Worm (Caenorhabditis elegans) whole organism, young adult: ENCODE results near the gene F44D12.8.

Experiments used
- B0336.3 ChIP-seq: fragments of 200-800 bp; sonication (Bioruptor generic); IDR thresholded peaks from 2 replicates; pipeline ENCODE4 v1.3.6; 2022; ENCODE audit warnings: missing genetic modification characterization, missing compliant biosample characterization
- C17E4.6 ChIP-seq: fragments of 200-800 bp; sonication (Bioruptor generic); IDR thresholded peaks from 2 replicates; pipeline ENCODE4 v1.3.6; 2022; ENCODE audit warnings: missing genetic modification reagents, missing genetic modification characterization, missing compliant biosample characterization
- D2030.7 ChIP-seq: fragments of 200-800 bp; sonication (Bioruptor generic); IDR thresholded peaks from 2 replicates; pipeline ENCODE4 v1.3.6; 2022; ENCODE audit warnings: missing genetic modification reagents, missing genetic modification characterization, missing compliant biosample characterization
- F22D6.2 ChIP-seq: sonication (generic microtip); optimal IDR thresholded peaks from 2 replicates; lab custom pipeline; 2016; ENCODE audit warnings: mild to moderate bottlenecking, missing genetic modification characterization, missing compliant biosample characterization
- F23B12.7 ChIP-seq: sonication (generic microtip); optimal IDR thresholded peaks from 2 replicates; lab custom pipeline; 2017; ENCODE audit warnings: missing genetic modification characterization, mild to moderate bottlenecking, missing compliant biosample characterization, antibody characterized with exemption, moderate library complexity; ENCODE audit not compliant: insufficient read depth
- F33H1.4 ChIP-seq: fragments of 200-800 bp; sonication (Bioruptor generic); IDR thresholded peaks from 2 replicates; pipeline ENCODE4 v1.3.6; 2022; ENCODE audit warnings: missing genetic modification reagents, missing genetic modification characterization, missing compliant biosample characterization
- F37B4.10 ChIP-seq: fragments of 200-800 bp; sonication (Bioruptor generic); IDR thresholded peaks from 2 replicates; pipeline ENCODE4 v1.3.6; 2022; ENCODE audit warnings: missing genetic modification characterization, missing compliant biosample characterization
- F49E8.2 ChIP-seq: sonication (generic microtip); optimal IDR thresholded peaks from 3 replicates; lab custom pipeline; 2017; ENCODE audit warnings: missing genetic modification characterization, mild to moderate bottlenecking, missing compliant biosample characterization, antibody characterized with exemption, moderate library complexity; ENCODE audit not compliant: insufficient read depth
- F57C9.4 ChIP-seq: sonication (generic microtip); optimal IDR thresholded peaks from 2 replicates; lab custom pipeline; 2017; ENCODE audit warnings: mild to moderate bottlenecking, missing genetic modification characterization, missing compliant biosample characterization
- K11D2.4 ChIP-seq: fragments of 200-800 bp; sonication (Bioruptor generic); IDR thresholded peaks from 2 replicates; pipeline ENCODE4 v1.3.6; 2022; ENCODE audit warnings: missing genetic modification reagents, missing genetic modification characterization, missing compliant biosample characterization
- K12H6.12 ChIP-seq: fragments of 200-800 bp; sonication (Bioruptor generic); optimal IDR thresholded peaks from 2 replicates; lab custom pipeline; 2018; ENCODE audit warnings: mild to moderate bottlenecking, missing genetic modification characterization, missing compliant biosample characterization
- T26A5.8 ChIP-seq: sonication (generic microtip); optimal IDR thresholded peaks from 2 replicates; lab custom pipeline; 2016; ENCODE audit warnings: missing genetic modification characterization, missing compliant biosample characterization
- Y53F4B.3 ChIP-seq: fragments of 200-800 bp; sonication (Bioruptor generic); IDR thresholded peaks from 2 replicates; pipeline ENCODE4 v1.3.6; 2022; ENCODE audit warnings: missing genetic modification reagents, missing genetic modification characterization, missing compliant biosample characterization
- Y53G8AR.9 ChIP-seq: fragments of 200-800 bp; sonication (Bioruptor generic); conservative IDR thresholded peaks from 2 replicates; pipeline ENCODE4 v1.3.6; 2022; ENCODE audit warnings: missing genetic modification reagents, missing genetic modification characterization, missing compliant biosample characterization
- Y79H2A.3 ChIP-seq: fragments of 200-800 bp; sonication (Bioruptor generic); conservative IDR thresholded peaks from 2 replicates; pipeline ENCODE4 v1.3.6; 2022; ENCODE audit warnings: missing genetic modification reagents, missing genetic modification characterization, missing compliant biosample characterization
- akir-1 ChIP-seq: fragments of 200-800 bp; sonication (Bioruptor generic); optimal IDR thresholded peaks from 2 replicates; lab custom pipeline; 2018; ENCODE audit warnings: mild to moderate bottlenecking, missing genetic modification characterization, moderate library complexity, missing compliant biosample characterization
- ama-1 ChIP-seq, 3 experiments: fragments of 150-350 bp in 1 of 3; sonication (generic microtip) in 2 of 3; optimal IDR thresholded peaks; 2 replicates each; lab custom pipeline; 2014 to 2018; ENCODE audit warnings: missing biosample characterization in 2 of 3, missing genetic modification characterization in 2 of 3, missing genetic modification reagents in 2 of 3
- aptf-2 ChIP-seq: fragments of 200-800 bp; sonication (Bioruptor generic); conservative IDR thresholded peaks from 2 replicates; pipeline ENCODE4 v1.3.6; 2022; ENCODE audit warnings: missing genetic modification reagents, missing genetic modification characterization, missing compliant biosample characterization
- atf-7 ChIP-seq: sonication (generic microtip); optimal IDR thresholded peaks from 2 replicates; lab custom pipeline; 2017; ENCODE audit warnings: mild to moderate bottlenecking, missing genetic modification characterization, missing compliant biosample characterization
- attf-5 ChIP-seq: fragments of 200-800 bp; sonication (Bioruptor generic); optimal IDR thresholded peaks from 2 replicates; lab custom pipeline; 2018; ENCODE audit warnings: mild to moderate bottlenecking, missing genetic modification characterization, missing compliant biosample characterization
- cebp-1 ChIP-seq, 2 experiments: fragments of 200-800 bp in 1 of 2; sonication (Bioruptor generic) in 1 of 2; sonication (generic microtip) in 1 of 2; IDR thresholded peaks in 1 of 2; optimal IDR thresholded peaks in 1 of 2; 2 replicates each; pipeline versions ENCODE4 v1.3.6 to Lab custom; 2017 to 2022; ENCODE audit warnings: missing compliant biosample characterization in 2 of 2, missing genetic modification characterization in 2 of 2, mild to moderate bottlenecking in 1 of 2, missing genetic modification reagents in 1 of 2, moderate library complexity in 1 of 2
- ceh-58 ChIP-seq: fragments of 200-800 bp; sonication (Bioruptor generic); IDR thresholded peaks from 2 replicates; pipeline ENCODE4 v1.3.6; 2022; ENCODE audit warnings: missing genetic modification characterization, missing compliant biosample characterization
- ceh-91 ChIP-seq: fragments of 200-800 bp; sonication (Bioruptor generic); IDR thresholded peaks from 2 replicates; pipeline ENCODE4 v1.3.6; 2022; ENCODE audit warnings: missing genetic modification reagents, missing genetic modification characterization, missing compliant biosample characterization
- gei-17 ChIP-seq: fragments of 200-800 bp; sonication (Bioruptor generic); optimal IDR thresholded peaks from 2 replicates; lab custom pipeline; 2018; ENCODE audit warnings: mild to moderate bottlenecking, missing genetic modification characterization, missing compliant biosample characterization
- hlh-12 ChIP-seq: sonication (generic microtip); optimal IDR thresholded peaks from 2 replicates; lab custom pipeline; 2016; ENCODE audit warnings: missing genetic modification characterization, missing compliant biosample characterization
- hlh-26 ChIP-seq: fragments of 200-800 bp; sonication (Bioruptor generic); conservative IDR thresholded peaks from 2 replicates; pipeline ENCODE4 v1.3.6; 2022; ENCODE audit warnings: missing genetic modification reagents, missing genetic modification characterization, missing compliant biosample characterization
- hrde-1 ChIP-seq: sonication (generic microtip); optimal IDR thresholded peaks from 2 replicates; lab custom pipeline; 2016; ENCODE audit warnings: missing genetic modification characterization, mild to moderate bottlenecking, missing compliant biosample characterization, moderate library complexity, missing genotype, missing genetic modification reagents, borderline replicate concordance
- let-526 ChIP-seq: fragments of 200-800 bp; sonication (Bioruptor generic); IDR thresholded peaks from 2 replicates; pipeline ENCODE4 v1.3.6; 2022; ENCODE audit warnings: missing genetic modification reagents, missing genetic modification characterization, missing compliant biosample characterization
- let-607 ChIP-seq, 2 experiments: fragments of 200-800 bp in 1 of 2; sonication (Bioruptor generic) in 1 of 2; sonication (generic microtip) in 1 of 2; optimal IDR thresholded peaks; 2 replicates each; lab custom pipeline; 2016 to 2018; ENCODE audit warnings: mild to moderate bottlenecking in 2 of 2, missing compliant biosample characterization in 2 of 2, missing genetic modification characterization in 2 of 2, moderate library complexity in 2 of 2, missing genotype in 1 of 2
- lin-40 ChIP-seq: sonication (generic microtip); optimal IDR thresholded peaks from 2 replicates; lab custom pipeline; 2016; ENCODE audit warnings: missing genetic modification characterization, mild to moderate bottlenecking, missing compliant biosample characterization, missing genotype, missing genetic modification reagents
- lir-1 ChIP-seq: fragments of 200-800 bp; sonication (Bioruptor generic); conservative IDR thresholded peaks from 2 replicates; pipeline ENCODE4 v1.3.6; 2022; ENCODE audit warnings: missing genetic modification reagents, missing genetic modification characterization, missing compliant biosample characterization
- lsl-1 ChIP-seq: fragments of 200-800 bp; sonication (Bioruptor generic); optimal IDR thresholded peaks from 2 replicates; lab custom pipeline; 2018; ENCODE audit warnings: mild to moderate bottlenecking, missing genetic modification characterization, moderate library complexity, missing compliant biosample characterization
- lsy-27 ChIP-seq: sonication (generic microtip); optimal IDR thresholded peaks from 2 replicates; lab custom pipeline; 2017; ENCODE audit warnings: missing genetic modification characterization, mild to moderate bottlenecking, missing compliant biosample characterization, antibody characterized with exemption, missing genotype, borderline replicate concordance; ENCODE audit not compliant: insufficient read depth
- mcd-1 ChIP-seq: fragments of 200-800 bp; sonication (Bioruptor generic); IDR thresholded peaks from 2 replicates; pipeline ENCODE4 v1.3.6; 2022; ENCODE audit warnings: missing genetic modification reagents, missing genetic modification characterization, missing compliant biosample characterization
- nfya-2 ChIP-seq: fragments of 200-800 bp; sonication (Bioruptor generic); IDR thresholded peaks from 2 replicates; pipeline ENCODE4 v1.3.6; 2022; ENCODE audit warnings: missing genetic modification reagents, missing genetic modification characterization, missing compliant biosample characterization
- nhr-90 ChIP-seq: sonication (generic microtip); optimal IDR thresholded peaks from 2 replicates; lab custom pipeline; 2016; ENCODE audit warnings: missing genotype, mild to moderate bottlenecking, missing genetic modification characterization, missing compliant biosample characterization
- pbrm-1 ChIP-seq: fragments of 200-800 bp; sonication (Bioruptor generic); IDR thresholded peaks from 2 replicates; pipeline ENCODE4 v1.3.6; 2022; ENCODE audit warnings: missing genetic modification reagents, missing genetic modification characterization, missing compliant biosample characterization
- snpc-4 ChIP-seq, 5 experiments: fragments of 150-350 bp in 1 of 5; sonication (generic microtip) in 4 of 5; optimal IDR thresholded peaks; 2 replicates each; lab custom pipeline; 2014 to 2018; ENCODE audit warnings: missing genetic modification characterization in 5 of 5, missing biosample characterization in 3 of 5, antibody characterized with exemption in 2 of 5, mild to moderate bottlenecking in 2 of 5, missing compliant biosample characterization in 2 of 5, missing genotype in 2 of 5, moderate library complexity in 2 of 5, missing genetic modification reagents in 1 of 5
- tbx-9 ChIP-seq: sonication (generic microtip); optimal IDR thresholded peaks from 2 replicates; lab custom pipeline; 2016; ENCODE audit warnings: borderline replicate concordance, missing genetic modification characterization, inconsistent platforms, missing compliant biosample characterization
- unc-62 ChIP-seq: fragments of 150-350 bp; optimal IDR thresholded peaks from 2 replicates; lab custom pipeline; 2014; ENCODE audit warnings: missing biosample characterization, missing genetic modification reagents, missing genetic modification characterization
- xnd-1 ChIP-seq: sonication (generic microtip); optimal IDR thresholded peaks from 2 replicates; lab custom pipeline; 2016; ENCODE audit warnings: missing genotype, missing genetic modification reagents, missing genetic modification characterization, missing compliant biosample characterization
- zfh-2 ChIP-seq: fragments of 200-800 bp; sonication (Bioruptor generic); conservative IDR thresholded peaks from 2 replicates; pipeline ENCODE4 v1.3.6; 2022; ENCODE audit warnings: missing genetic modification reagents, missing genetic modification characterization, missing compliant biosample characterization
- zim-3 ChIP-seq: sonication (generic microtip); optimal IDR thresholded peaks from 2 replicates; lab custom pipeline; 2017; ENCODE audit warnings: mild to moderate bottlenecking, missing genetic modification characterization, moderate library complexity, missing compliant biosample characterization
- ztf-3 ChIP-seq: fragments of 200-800 bp; sonication (Bioruptor generic); optimal IDR thresholded peaks from 2 replicates; lab custom pipeline; 2018; ENCODE audit warnings: mild to moderate bottlenecking, missing genetic modification characterization, missing compliant biosample characterization
- ztf-6 ChIP-seq: fragments of 200-800 bp; sonication (Bioruptor generic); IDR thresholded peaks from 2 replicates; pipeline ENCODE4 v1.3.6; 2022; ENCODE audit warnings: missing genetic modification reagents, missing genetic modification characterization, missing compliant biosample characterization

Gene F44D12.8

DNA sequence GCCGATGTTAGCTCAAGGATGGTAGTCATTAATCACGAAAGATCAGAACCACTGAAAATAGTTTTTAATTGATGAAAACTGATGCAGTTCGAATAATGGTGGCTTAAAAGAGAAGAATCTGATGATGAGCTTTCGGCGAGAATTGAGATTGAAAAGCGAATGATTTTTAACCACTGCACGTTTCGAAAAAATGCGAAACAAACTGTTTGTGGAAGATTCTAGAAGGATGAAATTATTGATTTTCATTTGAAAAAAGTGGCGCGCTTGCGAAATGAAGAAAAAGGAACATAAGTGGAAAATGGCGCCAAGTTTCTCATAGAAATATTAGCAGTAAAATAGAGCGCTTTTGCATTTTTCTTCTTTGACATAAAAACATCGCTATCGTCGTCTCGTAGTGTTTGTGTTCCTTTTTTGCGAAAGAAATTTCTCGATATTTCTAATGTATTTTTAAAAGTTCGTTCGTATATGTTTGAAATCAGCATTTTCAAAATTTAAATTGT lies 28.1 kb upstream of the F44D12.8 start, which contains the start of gene uba-1 (continued):
- peak; percentile 13 for TF ChIP-seq nhr-90 (tag; lab: Kevin White, UChicago)
- peak; percentile 49; the same call in 1 of the 2 replicates for TF ChIP-seq cebp-1 (GFP tag; IDR thresholded peaks at IDR 0.05; lab: Robert Waterston, UW)
- peak; percentile 94 for TF ChIP-seq cebp-1 (tag; optimal IDR thresholded peaks at IDR 0.05; lab: Kevin White, UChicago)
- TF ChIP-seq zfh-2 (GFP tag; lab: Robert Waterston, UW): no peak
- no peak for TF ChIP-seq zim-3 (tag; lab: Kevin White, UChicago)
- TF ChIP-seq lin-40 (tag; lab: Kevin White, UChicago): peak; percentile 31
- no peak for TF ChIP-seq ceh-58 (GFP tag; lab: Robert Waterston, UW)
- TF ChIP-seq F37B4.10 (GFP tag; lab: Robert Waterston, UW): no peak
- peak; percentile 73; the same call in 1 of the 2 replicates for TF ChIP-seq ceh-91
- peak; percentile 77 for TF ChIP-seq C17E4.6 (GFP tag; lab: Robert Waterston, UW)
- TF ChIP-seq Y79H2A.3: no peak
- TF ChIP-seq nfya-2 (GFP tag; lab: Robert Waterston, UW): no peak
- TF ChIP-seq Y53F4B.3 (GFP tag; lab: Robert Waterston, UW): no peak
- no peak for TF ChIP-seq F57C9.4 (tag; lab: Kevin White, UChicago)
- peak; percentile 67 for TF ChIP-seq F33H1.4
- TF ChIP-seq ztf-6: no peak
- TF ChIP-seq let-607 (tag; optimal IDR thresholded peaks at IDR 0.05; lab: Kevin White, UChicago): peak; percentile 24 to 30
- peak; percentile 63; the same call in 1 of the 2 replicates for TF ChIP-seq pbrm-1 (GFP tag; lab: Robert Waterston, UW)
- no peak for TF ChIP-seq hlh-12 (tag; lab: Kevin White, UChicago)
- peak; percentile 59 for TF ChIP-seq F23B12.7
- TF ChIP-seq K11D2.4 (GFP tag; lab: Robert Waterston, UW): 0 out of 2 replicates have a peak, but pooled peaks have one; percentile 18
- peak; percentile 36 for TF ChIP-seq hrde-1 (tag; lab: Kevin White, UChicago)
- TF ChIP-seq Y53G8AR.9 (GFP tag; lab: Robert Waterston, UW): peak; percentile 89
- no peak for TF ChIP-seq ztf-3 (GFP tag; lab: Kevin White, UChicago)
- peak; percentile 53 for TF ChIP-seq F49E8.2 (tag; lab: Kevin White, UChicago)
- TF ChIP-seq T26A5.8 (tag; lab: Kevin White, UChicago): no peak
- no peak for TF ChIP-seq snpc-4 (GFP tag; optimal IDR thresholded peaks at IDR 0.05; lab: Kevin White, UChicago)
- peak; percentile 6 to 50 (median 40) for TF ChIP-seq snpc-4 (tag; optimal IDR thresholded peaks at IDR 0.05; lab: Kevin White, UChicago)
- TF ChIP-seq xnd-1 (tag; lab: Kevin White, UChicago): peak; percentile 75
- TF ChIP-seq unc-62 (GFP tag; lab: Kevin White, UChicago): no peak
- peak; percentile 48 for TF ChIP-seq atf-7 (tag; lab: Kevin White, UChicago)
- TF ChIP-seq gei-17 (GFP tag; lab: Kevin White, UChicago): no peak
- no peak for TF ChIP-seq let-526 (GFP tag; lab: Robert Waterston, UW)
- TF ChIP-seq K12H6.12 (tag; lab: Kevin White, UChicago): no peak
- TF ChIP-seq D2030.7 (GFP tag; lab: Robert Waterston, UW): peak; percentile 68
- no peak for TF ChIP-seq tbx-9
- TF ChIP-seq lsy-27 (tag; lab: Kevin White, UChicago): no peak
- no peak for TF ChIP-seq F22D6.2
- TF ChIP-seq hlh-26 (GFP tag; lab: Robert Waterston, UW): no peak
- TF ChIP-seq B0336.3 (GFP tag; lab: Robert Waterston, UW): peak; percentile 94
- TF ChIP-seq aptf-2: 0 out of 2 replicates have a peak, but pooled peaks have one; percentile 19
- no peak; the same call in 1 of the 2 replicates for TF ChIP-seq lir-1 (GFP tag; lab: Robert Waterston, UW)
- peak; percentile 58; the same call in 1 of the 2 replicates for TF ChIP-seq mcd-1 (GFP tag; lab: Robert Waterston, UW)
- peak; percentile 70 for TF ChIP-seq lsl-1 (GFP tag; lab: Kevin White, UChicago)
- TF ChIP-seq akir-1 (GFP tag; lab: Kevin White, UChicago): no peak
- TF ChIP-seq attf-5: peak; percentile 45
- no peak for TF ChIP-seq ama-1 (optimal IDR thresholded peaks at IDR 0.05; lab: Kevin White, UChicago)
- peak; percentile 28 to 37 for TF ChIP-seq ama-1 (GFP tag; optimal IDR thresholded peaks at IDR 0.05; lab: Kevin White, UChicago)
